Fruit fly (Drosophila melanogaster) whole organism, adult: ENCODE measurements around the gene CG12729.

Experiments used
- CG11617 ChIP-seq: fragments of 200-800 bp; sonication (Bioruptor generic); optimal IDR thresholded peaks from 2 replicates; lab custom pipeline; 2017; ENCODE audit warnings: mild to moderate bottlenecking, missing biosample characterization, missing genetic modification reagents, missing genetic modification characterization
- CG12768 ChIP-seq: fragments of 200-800 bp; sonication (Bioruptor generic); optimal IDR thresholded peaks from 2 replicates; lab custom pipeline; 2017; ENCODE audit warnings: missing biosample characterization, missing genetic modification characterization, mild to moderate bottlenecking, moderate library complexity, missing genetic modification reagents
- CG14711 ChIP-seq: fragments of 200-800 bp; sonication (Bioruptor generic); optimal IDR thresholded peaks from 2 replicates; lab custom pipeline; 2018; ENCODE audit warnings: missing biosample characterization, mild to moderate bottlenecking, missing genetic modification characterization, moderate library complexity
- CG1620 ChIP-seq: fragments of 200-800 bp; sonication (Bioruptor generic); optimal IDR thresholded peaks from 2 replicates; lab custom pipeline; 2016; ENCODE audit warnings: missing biosample characterization, missing genetic modification characterization
- CG33017 ChIP-seq: fragments of 200-800 bp; sonication (Bioruptor generic); optimal IDR thresholded peaks from 2 replicates; lab custom pipeline; 2018; ENCODE audit warnings: missing biosample characterization, mild to moderate bottlenecking, missing genetic modification characterization, moderate library complexity
- CG5204 ChIP-seq: fragments of 200-800 bp; sonication (Bioruptor generic); optimal IDR thresholded peaks from 2 replicates; lab custom pipeline; 2016; ENCODE audit warnings: missing biosample characterization, missing genetic modification characterization
- CG7045 ChIP-seq: fragments of 200-800 bp; sonication (Bioruptor generic); optimal IDR thresholded peaks from 2 replicates; lab custom pipeline; 2017; ENCODE audit warnings: missing biosample characterization, mild to moderate bottlenecking, missing genetic modification characterization
- CG7101 ChIP-seq: fragments of 200-800 bp; sonication (Bioruptor generic); optimal IDR thresholded peaks from 2 replicates; lab custom pipeline; 2018; ENCODE audit warnings: missing biosample characterization, mild to moderate bottlenecking, missing genetic modification characterization, moderate library complexity
- Clk ChIP-seq: fragments of 200-800 bp; sonication (Bioruptor generic); optimal IDR thresholded peaks from 2 replicates; lab custom pipeline; 2017; ENCODE audit warnings: missing biosample characterization, missing genetic modification characterization
- Crg-1 ChIP-seq: fragments of 200-800 bp; sonication (Bioruptor generic); optimal IDR thresholded peaks from 2 replicates; lab custom pipeline; 2016; ENCODE audit warnings: missing biosample characterization, missing genetic modification characterization
- Hr96 ChIP-seq: fragments of 200-800 bp; sonication (Bioruptor generic); optimal IDR thresholded peaks from 2 replicates; lab custom pipeline; 2016; ENCODE audit warnings: missing biosample characterization, missing genetic modification characterization
- Mnt ChIP-seq: fragments of 200-800 bp; sonication (Bioruptor generic); optimal IDR thresholded peaks from 2 replicates; lab custom pipeline; 2016; ENCODE audit warnings: missing biosample characterization, mild to moderate bottlenecking, missing genetic modification characterization
- bab1 ChIP-seq: fragments of 200-800 bp; sonication (Bioruptor generic); optimal IDR thresholded peaks from 3 replicates; lab custom pipeline; 2019; ENCODE audit warnings: missing biosample characterization, mild to moderate bottlenecking, missing genetic modification characterization, moderate library complexity
- cic ChIP-seq: fragments of 200-800 bp; sonication (Bioruptor generic); optimal IDR thresholded peaks from 2 replicates; lab custom pipeline; 2017; ENCODE audit warnings: missing biosample characterization, mild to moderate bottlenecking, missing genetic modification characterization, moderate library complexity
- cnc ChIP-seq, 2 experiments: fragments of >200 bp; optimal IDR thresholded peaks; 2 replicates each; lab custom pipeline; 2017
- kay ChIP-seq: fragments of 200-800 bp; sonication (Bioruptor generic); peaks from one replicate; lab custom pipeline; 2016; ENCODE audit warnings: missing biosample characterization, missing genetic modification characterization, borderline replicate concordance
- ovo ChIP-seq: fragments of 200-800 bp; sonication (Bioruptor generic); optimal IDR thresholded peaks from 2 replicates; lab custom pipeline; 2016; ENCODE audit warnings: missing biosample characterization, missing genetic modification characterization
- pad ChIP-seq: fragments of 200-800 bp; sonication (Bioruptor generic); optimal IDR thresholded peaks from 3 replicates; lab custom pipeline; 2017; ENCODE audit warnings: missing biosample characterization, missing genetic modification characterization, mild to moderate bottlenecking, moderate library complexity, missing genetic modification reagents
- tj ChIP-seq: fragments of 200-800 bp; sonication (Bioruptor generic); optimal IDR thresholded peaks from 3 replicates; lab custom pipeline; 2017; ENCODE audit warnings: missing biosample characterization, mild to moderate bottlenecking, missing genetic modification characterization, moderate library complexity
- toe ChIP-seq: fragments of 200-800 bp; sonication (Bioruptor generic); optimal IDR thresholded peaks from 2 replicates; lab custom pipeline; 2016; ENCODE audit warnings: missing biosample characterization, missing genetic modification characterization

CG12729 gene

dm6 chrX:5844980-5845379 is at the start of gene CG12729:
Gene CG12729, plus strand, starts transcription at chrX:5845280.
- TF ChIP-seq CG11617 (GFP tag; lab: Kevin White, UChicago) (no peak), tj (GFP tag; lab: Kevin White, UChicago) (no peak), cnc (optimal IDR thresholded peaks at IDR 0.05; lab: Kevin White, UChicago) (no peak), ovo (GFP tag; lab: Kevin White, UChicago) (no peak), Hr96 (GFP tag; lab: Kevin White, UChicago) (no peak), CG5204 (GFP tag; lab: Kevin White, UChicago) (no peak), toe (GFP tag; lab: Kevin White, UChicago) (no peak), pad (GFP tag; lab: Kevin White, UChicago) (no peak), CG12768 (GFP tag; lab: Kevin White, UChicago) (no peak), CG33017 (tag; lab: Kevin White, UChicago) (no peak)

- TF ChIP-seq CG14711 (tag; lab: Kevin White, UChicago): no peak
- TF ChIP-seq CG7101 (tag; lab: Kevin White, UChicago): no peak
- TF ChIP-seq pad (GFP tag; lab: Kevin White, UChicago): no peak
- TF ChIP-seq cic (GFP tag; lab: Kevin White, UChicago): no peak
- no peak for TF ChIP-seq Clk (GFP tag; lab: Kevin White, UChicago)
- no peak for TF ChIP-seq CG12768 (GFP tag; lab: Kevin White, UChicago)
- no peak for TF ChIP-seq CG1620 (GFP tag; lab: Kevin White, UChicago)
- TF ChIP-seq CG7045: no peak
- TF ChIP-seq kay (GFP tag; lab: Kevin White, UChicago): no peak
- TF ChIP-seq Mnt (GFP tag; lab: Kevin White, UChicago): no peak
- no peak for TF ChIP-seq CG33017 (tag; lab: Kevin White, UChicago)
- TF ChIP-seq Crg-1 (GFP tag; lab: Kevin White, UChicago): no peak
- no peak for TF ChIP-seq bab1 (GFP tag; lab: Kevin White, UChicago)
- TF ChIP-seq Hr96 (GFP tag; lab: Kevin White, UChicago): no peak
- no peak for TF ChIP-seq toe (GFP tag; lab: Kevin White, UChicago)
- no peak for TF ChIP-seq CG11617 (GFP tag; lab: Kevin White, UChicago)
Observed at dm6 chrX:5800634-5801033, 44.4 kb upstream of the CG12729 start.

dm6 chrX:5804377-5804776 is 40.7 kb upstream of the CG12729 start, which contains the start of gene Cpr5C:
Gene Cpr5C, plus strand, starts transcription at chrX:5804677.
- TF ChIP-seq CG7101 (tag; lab: Kevin White, UChicago) (no peak), Clk (GFP tag; lab: Kevin White, UChicago) (no peak), CG11617 (GFP tag; lab: Kevin White, UChicago) (no peak), CG5204 (GFP tag; lab: Kevin White, UChicago) (no peak), tj (GFP tag; lab: Kevin White, UChicago) (no peak), cnc (optimal IDR thresholded peaks at IDR 0.05; lab: Kevin White, UChicago) (no peak), bab1 (GFP tag; lab: Kevin White, UChicago) (no peak), toe (GFP tag; lab: Kevin White, UChicago) (no peak), CG33017 (tag; lab: Kevin White, UChicago) (no peak), Mnt (GFP tag; lab: Kevin White, UChicago) (no peak), CG12768 (GFP tag; lab: Kevin White, UChicago) (no peak), Crg-1 (GFP tag; lab: Kevin White, UChicago) (no peak), CG1620 (GFP tag; lab: Kevin White, UChicago) (no peak)

- TF ChIP-seq tj (GFP tag; lab: Kevin White, UChicago) (no peak), CG5204 (GFP tag; lab: Kevin White, UChicago) (no peak), CG7045 (no peak), bab1 (GFP tag; lab: Kevin White, UChicago) (no peak), CG33017 (tag; lab: Kevin White, UChicago) (no peak), Mnt (GFP tag; lab: Kevin White, UChicago) (no peak), CG14711 (tag; lab: Kevin White, UChicago) (no peak), Crg-1 (GFP tag; lab: Kevin White, UChicago) (no peak), kay (GFP tag; lab: Kevin White, UChicago) (no peak), CG12768 (GFP tag; lab: Kevin White, UChicago) (no peak), cnc (optimal IDR thresholded peaks at IDR 0.05; lab: Kevin White, UChicago) (no peak)
Observed at dm6 chrX:5808654-5809053, 36.4 kb upstream of the CG12729 start, which contains the start of gene Prosbeta2R1. Gene Prosbeta2R1, plus strand, starts transcription at chrX:5808954.

- no peak for TF ChIP-seq CG7045
- no peak for TF ChIP-seq Hr96 (GFP tag; lab: Kevin White, UChicago)
- TF ChIP-seq toe (GFP tag; lab: Kevin White, UChicago): no peak
- no peak for TF ChIP-seq CG33017 (tag; lab: Kevin White, UChicago)
- TF ChIP-seq CG14711 (tag; lab: Kevin White, UChicago): no peak
- no peak for TF ChIP-seq pad (GFP tag; lab: Kevin White, UChicago)
- TF ChIP-seq CG1620 (GFP tag; lab: Kevin White, UChicago): no peak
- no peak for TF ChIP-seq Clk (GFP tag; lab: Kevin White, UChicago)
- TF ChIP-seq CG5204 (GFP tag; lab: Kevin White, UChicago): no peak
- TF ChIP-seq CG11617 (GFP tag; lab: Kevin White, UChicago): no peak
- no peak for TF ChIP-seq kay (GFP tag; lab: Kevin White, UChicago)
- TF ChIP-seq ovo (GFP tag; lab: Kevin White, UChicago): no peak
Observed at dm6 chrX:5812877-5813276, 32.2 kb upstream of the CG12729 start, which contains the start of gene CG44329. Gene CG44329, minus strand, starts transcription at chrX:5812977.

- no peak for TF ChIP-seq pad (GFP tag; lab: Kevin White, UChicago)
- TF ChIP-seq Mnt (GFP tag; lab: Kevin White, UChicago): peak; percentile 45
Observed at dm6 chrX:5815720-5816119, 29.4 kb upstream of the CG12729 start, which contains the start of gene AgmNAT. Gene AgmNAT, minus strand, starts transcription at chrX:5815820.
